Fruit fly (Drosophila melanogaster) whole organism, prepupa: ENCODE data around the gene CG44815.

Source experiments
- CG11294 ChIP-seq: fragments of 200-800 bp; sonication (Bioruptor generic); IDR thresholded peaks from 2 replicates; pipeline ENCODE4 v1.3.6; 2022; ENCODE audit warnings: missing biosample characterization, missing genetic modification characterization
- CG1621 ChIP-seq: fragments of 200-800 bp; sonication (Bioruptor generic); optimal IDR thresholded peaks from 3 replicates; lab custom pipeline; 2018; ENCODE audit warnings: missing biosample characterization, mild to moderate bottlenecking, missing genetic modification characterization
- CG16779 ChIP-seq: fragments of 200-800 bp; sonication (Bioruptor generic); optimal IDR thresholded peaks from 3 replicates; lab custom pipeline; 2017; ENCODE audit warnings: missing biosample characterization, mild to moderate bottlenecking, missing genetic modification characterization
- CG3032 ChIP-seq: fragments of 200-800 bp; optimal IDR thresholded peaks from 2 replicates; lab custom pipeline; 2019; ENCODE audit warnings: missing biosample characterization, mild to moderate bottlenecking, missing genetic modification characterization, moderate library complexity
- CG32006 ChIP-seq: fragments of 200-800 bp; sonication (Bioruptor generic); optimal IDR thresholded peaks from 3 replicates; lab custom pipeline; 2017; ENCODE audit warnings: missing biosample characterization, mild to moderate bottlenecking, missing genetic modification characterization
- CG34406 ChIP-seq: fragments of 200-800 bp; sonication (Bioruptor generic); optimal IDR thresholded peaks from 3 replicates; lab custom pipeline; 2016; ENCODE audit warnings: missing biosample characterization, missing genetic modification characterization
- CG6276 ChIP-seq: fragments of 200-800 bp; sonication (Bioruptor generic); optimal IDR thresholded peaks from 2 replicates; lab custom pipeline; 2017; ENCODE audit warnings: missing biosample characterization, mild to moderate bottlenecking, missing genetic modification characterization
- CG6792 ChIP-seq: fragments of 200-800 bp; sonication (Bioruptor generic); optimal IDR thresholded peaks from 3 replicates; lab custom pipeline; 2016; ENCODE audit warnings: missing biosample characterization, missing genetic modification characterization
- CG8319 ChIP-seq: fragments of 200-800 bp; sonication (Bioruptor generic); optimal IDR thresholded peaks from 3 replicates; lab custom pipeline; 2016; ENCODE audit warnings: missing biosample characterization, missing genetic modification characterization
- CG8632 ChIP-seq: fragments of 200-800 bp; sonication (Bioruptor generic); optimal IDR thresholded peaks from 3 replicates; lab custom pipeline; 2016; ENCODE audit warnings: missing biosample characterization, missing genetic modification characterization
- CG9139 ChIP-seq: fragments of 200-800 bp; sonication (Bioruptor generic); optimal IDR thresholded peaks from 3 replicates; lab custom pipeline; 2017; ENCODE audit warnings: missing biosample characterization, mild to moderate bottlenecking, missing genetic modification characterization
- Eip75B ChIP-seq: fragments of 200-800 bp; sonication (Bioruptor generic); optimal IDR thresholded peaks from 3 replicates; lab custom pipeline; 2016; ENCODE audit warnings: missing biosample characterization, missing genetic modification characterization
- Eip78C ChIP-seq: fragments of 200-800 bp; sonication (Bioruptor generic); peaks from one replicate; lab custom pipeline; 2016; ENCODE audit warnings: missing biosample characterization, missing genetic modification characterization
- Eip93F ChIP-seq: fragments of 200-800 bp; sonication (Bioruptor generic); optimal IDR thresholded peaks from 2 replicates; lab custom pipeline; 2016; ENCODE audit warnings: missing biosample characterization, mild to moderate bottlenecking, missing genetic modification characterization
- Hr39 ChIP-seq: fragments of 200-800 bp; sonication (Bioruptor generic); optimal IDR thresholded peaks from 2 replicates; lab custom pipeline; 2016; ENCODE audit warnings: missing biosample characterization, missing genetic modification characterization
- Sox15 ChIP-seq: fragments of 200-800 bp; sonication (Bioruptor generic); optimal IDR thresholded peaks from 3 replicates; lab custom pipeline; 2016; ENCODE audit warnings: missing biosample characterization, missing genetic modification characterization
- esn ChIP-seq: fragments of 200-800 bp; sonication (Bioruptor generic); optimal IDR thresholded peaks from 2 replicates; lab custom pipeline; 2016; ENCODE audit warnings: missing biosample characterization, mild to moderate bottlenecking, missing genetic modification characterization, moderate library complexity
- fd59A ChIP-seq: fragments of 200-800 bp; sonication (Bioruptor generic); optimal IDR thresholded peaks from 2 replicates; lab custom pipeline; 2017; ENCODE audit warnings: missing biosample characterization, mild to moderate bottlenecking, missing genetic modification characterization, missing genetic modification reagents
- salr ChIP-seq, 2 experiments: fragments of 200-800 bp; sonication (Bioruptor generic); optimal IDR thresholded peaks; 3 replicates each; lab custom pipeline; 2016 to 2018; ENCODE audit warnings: missing biosample characterization in 2 of 2, missing genetic modification characterization in 2 of 2, mild to moderate bottlenecking in 1 of 2

The CG44815 gene

dm6 chrX:9399810-9400209, 46.2 kb downstream of the CG44815 start (continued):
- peak; percentile 27; the same call in 1 of the 2 replicates for TF ChIP-seq CG11294 (GFP tag; lab: Robert Waterston, UW)
- peak; percentile 50 for TF ChIP-seq CG3032 (tag; lab: Kevin White, UChicago)
- no peak for TF ChIP-seq CG16779 (tag; lab: Kevin White, UChicago)
- peak; percentile 7 for TF ChIP-seq Sox15
- TF ChIP-seq CG32006 (GFP tag; lab: Kevin White, UChicago), result peak; percentile 61
- TF ChIP-seq CG34406, result no peak
- no peak for TF ChIP-seq CG9139 (GFP tag; lab: Kevin White, UChicago)
- no peak for TF ChIP-seq Eip93F (GFP tag; lab: Kevin White, UChicago)
- TF ChIP-seq CG8632 (GFP tag; lab: Kevin White, UChicago), result peak; percentile 22
- TF ChIP-seq Eip75B (GFP tag; lab: Kevin White, UChicago), result peak; percentile 15
- TF ChIP-seq CG8319 (GFP tag; lab: Kevin White, UChicago), result no peak
- TF ChIP-seq CG1621, result peak; percentile 51
- peak in 1 of 2 experiments; percentile 2 for TF ChIP-seq salr (GFP tag; optimal IDR thresholded peaks at IDR 0.05; lab: Kevin White, UChicago)
- peak; percentile 4 for TF ChIP-seq CG6792
- no peak for TF ChIP-seq esn (GFP tag; lab: Kevin White, UChicago)
- peak; percentile 82 for TF ChIP-seq Eip78C (GFP tag; lab: Kevin White, UChicago)
- peak; percentile 37 for TF ChIP-seq CG6276 (GFP tag; lab: Kevin White, UChicago)
- peak; percentile 27 for TF ChIP-seq fd59A (GFP tag; lab: Kevin White, UChicago)
- peak; percentile 43 for TF ChIP-seq Hr39
